Fruit fly (Drosophila melanogaster): ENCODE measurements around the gene CG8564.

The CG8564 gene

DNA sequence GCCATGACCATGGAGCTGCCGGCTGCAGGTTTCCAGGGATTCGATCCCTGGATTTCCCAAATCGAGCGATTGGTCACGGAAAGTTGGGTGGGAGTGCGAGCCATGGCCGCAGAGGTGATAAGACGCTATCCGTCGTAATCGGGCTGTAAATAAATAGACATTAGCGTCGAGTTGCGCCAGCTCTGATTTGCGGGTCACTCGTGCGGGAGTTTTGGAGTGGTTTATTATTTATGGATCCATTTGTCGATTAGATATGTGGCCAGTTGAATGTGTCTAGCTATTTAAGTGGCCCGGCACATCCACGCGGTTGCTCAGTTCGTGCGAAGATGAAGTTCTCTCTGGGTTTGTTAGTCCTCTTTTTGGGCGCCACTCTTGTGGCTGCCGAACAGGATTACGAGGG is 10.3 kb upstream of the CG8564 start, which contains the start of gene CG8562:
CG8562 (plus strand) TSS at position 307 of the 400 bp plus-strand sequence.
- TF ChIP-seq psq (optimal IDR thresholded peaks at IDR 0.05) (no peak), usp (GFP tag; optimal IDR thresholded peaks at IDR 0.05) (no peak), pan (optimal IDR thresholded peaks at IDR 0.05) (no peak), Dll (optimal IDR thresholded peaks at IDR 0.05) (no peak), CG8478 (optimal IDR thresholded peaks at IDR 0.05) (no peak), EcR (GFP tag; optimal IDR thresholded peaks at IDR 0.05) (no peak)

DNA sequence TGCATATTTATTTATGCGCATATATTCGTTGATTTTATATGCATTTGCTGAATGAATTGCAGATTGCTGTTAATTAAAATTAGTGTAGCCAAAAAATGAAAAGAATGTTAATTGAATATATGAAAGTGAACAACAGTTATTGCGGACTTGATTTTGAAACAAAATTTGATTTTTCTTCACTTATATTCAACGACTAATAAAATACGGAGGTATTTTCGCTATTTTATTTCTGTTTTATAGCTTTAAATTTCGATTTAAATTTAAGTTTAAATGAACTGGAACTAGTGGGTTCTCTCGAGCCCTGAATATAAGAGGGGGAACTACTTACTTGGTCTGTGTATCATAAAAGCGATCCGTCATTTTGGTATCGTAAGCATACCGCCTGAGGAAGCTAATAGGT is 8.3 kb upstream of the CG8564 start, which contains the start of gene CG32379:
CG32379 (plus strand) TSS at position 301 of the 400 bp plus-strand sequence.
- TF ChIP-seq CG8478 (optimal IDR thresholded peaks at IDR 0.05): no peak
- TF ChIP-seq usp (GFP tag; optimal IDR thresholded peaks at IDR 0.05): no peak
- no peak for TF ChIP-seq Dll (optimal IDR thresholded peaks at IDR 0.05)
- TF ChIP-seq pan (optimal IDR thresholded peaks at IDR 0.05): no peak

DNA sequence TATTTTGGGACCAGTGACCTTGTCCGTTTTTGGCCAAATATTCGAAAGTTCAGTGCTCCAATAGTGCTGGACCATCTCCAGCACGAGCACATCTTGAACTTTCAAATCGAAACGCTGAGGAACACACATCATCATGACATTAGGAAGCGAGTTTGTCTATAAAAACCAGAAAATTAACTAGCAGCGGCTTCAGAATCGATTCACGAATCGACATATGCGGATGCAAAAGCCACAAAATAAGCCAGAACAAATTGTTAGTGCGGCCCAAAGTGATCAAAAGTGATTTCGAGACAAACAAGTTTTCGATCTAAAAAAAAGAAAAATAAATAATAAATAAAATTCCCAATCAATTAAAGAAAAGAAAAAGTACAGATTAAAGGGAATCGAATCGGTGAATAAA is 2.7 kb upstream of the CG8564 start, which contains the start of gene CG8563:
CG8563 (plus strand) TSS at position 301 of the 400 bp plus-strand sequence.
- TF ChIP-seq CG8478 (optimal IDR thresholded peaks at IDR 0.05): no peak
- no peak for TF ChIP-seq Dll (optimal IDR thresholded peaks at IDR 0.05)
- TF ChIP-seq psq (optimal IDR thresholded peaks at IDR 0.05): no peak
- TF ChIP-seq EcR (GFP tag; optimal IDR thresholded peaks at IDR 0.05): no peak
- TF ChIP-seq pan (optimal IDR thresholded peaks at IDR 0.05): no peak
- TF ChIP-seq usp (GFP tag; optimal IDR thresholded peaks at IDR 0.05): no peak

DNA sequence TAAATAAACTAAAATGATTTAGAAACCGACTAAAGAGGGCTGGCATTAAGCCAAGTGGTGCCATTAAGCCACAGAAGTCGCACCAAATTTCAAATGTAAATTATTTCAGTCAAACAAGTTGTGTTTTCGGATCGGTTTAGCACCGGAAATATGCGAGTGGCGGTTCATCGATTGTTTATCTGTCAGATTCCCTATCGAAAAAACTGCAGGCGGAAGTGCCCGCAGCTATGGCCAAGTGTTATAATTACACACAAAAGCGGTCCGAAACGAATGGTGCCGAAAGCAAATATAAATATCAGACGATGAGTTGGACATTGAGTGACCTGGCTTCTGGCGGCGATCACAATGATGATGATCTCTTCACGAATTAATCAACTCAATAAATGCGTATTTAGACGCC is 2.3 kb upstream of the CG8564 start:
- TF ChIP-seq Dll (optimal IDR thresholded peaks at IDR 0.05) (no peak), usp (GFP tag; optimal IDR thresholded peaks at IDR 0.05) (no peak), EcR (GFP tag; optimal IDR thresholded peaks at IDR 0.05) (no peak), psq (optimal IDR thresholded peaks at IDR 0.05) (no peak), CG8478 (optimal IDR thresholded peaks at IDR 0.05) (no peak), pan (optimal IDR thresholded peaks at IDR 0.05) (no peak)

- TF ChIP-seq Dll (optimal IDR thresholded peaks at IDR 0.05) (no peak), EcR (GFP tag; optimal IDR thresholded peaks at IDR 0.05) (no peak), usp (GFP tag; optimal IDR thresholded peaks at IDR 0.05) (no peak), psq (optimal IDR thresholded peaks at IDR 0.05) (no peak), pan (optimal IDR thresholded peaks at IDR 0.05) (no peak), CG8478 (optimal IDR thresholded peaks at IDR 0.05) (no peak)
These were observed 6.2 kb downstream of the CG8564 start, which contains the start of the genes SMSr and smid for dm6 chr3L:7381359-7381976. TSS of gene SMSr (minus strand) at chr3L:7381474. TSS of gene smid (plus strand) at chr3L:7381614.

- TF ChIP-seq usp (GFP tag; optimal IDR thresholded peaks at IDR 0.05) (no peak), EcR (GFP tag; optimal IDR thresholded peaks at IDR 0.05) (no peak), pan (optimal IDR thresholded peaks at IDR 0.05) (no peak), Dll (optimal IDR thresholded peaks at IDR 0.05) (no peak), CG8478 (optimal IDR thresholded peaks at IDR 0.05) (no peak), psq (optimal IDR thresholded peaks at IDR 0.05) (no peak)
These were observed 7.3 kb downstream of the CG8564 start for dm6 chr3L:7380395-7380794.

DNA sequence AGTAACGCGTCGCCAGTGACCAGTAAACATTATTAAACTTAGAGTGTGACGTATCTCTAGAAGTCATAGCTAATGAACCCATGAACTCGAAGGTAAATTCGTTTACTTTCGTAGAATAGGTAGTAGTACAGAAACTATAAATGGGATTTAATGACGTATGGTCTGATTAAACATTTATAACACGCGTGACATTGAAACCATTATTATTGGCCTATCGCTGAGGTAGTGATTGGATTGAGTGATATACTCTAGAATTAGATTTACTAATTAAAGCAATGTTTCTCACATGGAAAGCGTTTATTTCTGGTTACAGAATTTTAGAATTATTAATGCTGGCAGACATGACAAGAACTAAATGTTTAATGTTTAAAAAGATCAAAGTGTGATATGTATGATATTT is 10.9 kb downstream of the CG8564 start:
- TF ChIP-seq CG8478 (optimal IDR thresholded peaks at IDR 0.05) (no peak), EcR (GFP tag; optimal IDR thresholded peaks at IDR 0.05) (no peak), Dll (optimal IDR thresholded peaks at IDR 0.05) (no peak), pan (optimal IDR thresholded peaks at IDR 0.05) (no peak), psq (optimal IDR thresholded peaks at IDR 0.05) (no peak), usp (GFP tag; optimal IDR thresholded peaks at IDR 0.05) (no peak)

- TF ChIP-seq CG8478 (optimal IDR thresholded peaks at IDR 0.05): no peak
- TF ChIP-seq EcR (GFP tag; optimal IDR thresholded peaks at IDR 0.05): no peak
- no peak for TF ChIP-seq psq (optimal IDR thresholded peaks at IDR 0.05)
- TF ChIP-seq pan (optimal IDR thresholded peaks at IDR 0.05): no peak
- TF ChIP-seq usp (GFP tag; optimal IDR thresholded peaks at IDR 0.05): no peak
- no peak for TF ChIP-seq Dll (optimal IDR thresholded peaks at IDR 0.05)
These were observed 11.6 kb downstream of the CG8564 start for dm6 chr3L:7376151-7376550.

DNA sequence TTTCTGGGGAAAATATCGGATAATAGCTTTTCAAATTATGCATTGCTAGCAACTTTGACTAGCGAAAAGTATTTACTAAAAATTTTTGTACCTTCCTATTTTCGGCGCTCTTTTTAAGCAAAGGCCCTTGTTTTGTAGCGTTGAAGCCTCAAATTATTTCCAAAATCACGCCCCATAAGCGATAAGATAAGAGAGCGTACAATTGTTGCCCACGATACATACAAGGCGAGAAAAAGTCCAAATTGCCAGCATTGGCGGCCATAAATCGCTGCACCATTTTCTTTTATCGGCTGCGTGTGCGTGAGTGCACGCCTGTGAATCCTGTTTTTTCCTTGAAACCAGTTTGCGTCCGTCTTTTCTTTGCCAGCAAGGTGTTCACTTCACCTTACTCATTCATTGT is 16.4 kb downstream of the CG8564 start:
- TF ChIP-seq usp (GFP tag; optimal IDR thresholded peaks at IDR 0.05): no peak
- no peak for TF ChIP-seq Dll (optimal IDR thresholded peaks at IDR 0.05)
- TF ChIP-seq pan (optimal IDR thresholded peaks at IDR 0.05): no peak
- TF ChIP-seq EcR (GFP tag; optimal IDR thresholded peaks at IDR 0.05): no peak
- no peak for TF ChIP-seq CG8478 (optimal IDR thresholded peaks at IDR 0.05)
- TF ChIP-seq psq (optimal IDR thresholded peaks at IDR 0.05): no peak

DNA sequence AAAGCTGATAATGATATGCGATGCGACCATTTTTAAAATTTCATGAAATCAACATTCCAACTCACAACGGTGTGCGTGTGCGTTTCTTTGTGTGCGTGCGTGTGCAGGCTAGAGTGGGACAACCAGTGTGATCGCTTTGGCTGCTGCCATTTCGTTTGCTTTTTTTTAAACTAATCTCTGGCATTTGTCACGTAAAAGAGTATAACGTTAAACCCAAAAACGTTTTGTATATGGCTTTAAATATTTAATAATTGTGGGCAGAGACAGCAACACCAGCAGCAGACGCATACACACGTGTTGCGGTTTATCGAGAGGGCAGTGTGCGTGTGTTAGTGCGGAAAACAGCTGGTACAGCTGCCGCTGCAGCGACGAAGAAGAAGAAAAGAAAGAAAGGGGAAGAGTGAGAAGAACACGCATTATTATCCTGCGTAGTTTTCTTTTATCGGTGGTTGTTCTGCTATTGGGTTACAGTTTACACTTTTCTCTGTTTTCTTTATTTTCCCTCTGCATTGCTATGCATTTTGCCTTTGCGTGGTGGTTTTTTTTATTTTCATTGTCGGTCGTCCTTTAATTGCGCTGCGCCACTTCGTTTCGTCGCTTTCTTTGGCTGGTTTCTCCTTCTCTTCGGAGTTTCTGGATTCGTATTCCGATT is 17.4 kb downstream of the CG8564 start:
- TF ChIP-seq usp (GFP tag; optimal IDR thresholded peaks at IDR 0.05) (no peak), CG8478 (optimal IDR thresholded peaks at IDR 0.05) (peak; percentile 79)

- TF ChIP-seq pan (optimal IDR thresholded peaks at IDR 0.05) (no peak), CG8478 (optimal IDR thresholded peaks at IDR 0.05) (no peak), EcR (GFP tag; optimal IDR thresholded peaks at IDR 0.05) (no peak), Dll (optimal IDR thresholded peaks at IDR 0.05) (no peak), psq (optimal IDR thresholded peaks at IDR 0.05) (no peak), usp (GFP tag; optimal IDR thresholded peaks at IDR 0.05) (no peak)
These were observed 18.2 kb downstream of the CG8564 start, which contains the start of gene akirin for dm6 chr3L:7369543-7369942. TSS of gene akirin (plus strand) at chr3L:7369843.

DNA sequence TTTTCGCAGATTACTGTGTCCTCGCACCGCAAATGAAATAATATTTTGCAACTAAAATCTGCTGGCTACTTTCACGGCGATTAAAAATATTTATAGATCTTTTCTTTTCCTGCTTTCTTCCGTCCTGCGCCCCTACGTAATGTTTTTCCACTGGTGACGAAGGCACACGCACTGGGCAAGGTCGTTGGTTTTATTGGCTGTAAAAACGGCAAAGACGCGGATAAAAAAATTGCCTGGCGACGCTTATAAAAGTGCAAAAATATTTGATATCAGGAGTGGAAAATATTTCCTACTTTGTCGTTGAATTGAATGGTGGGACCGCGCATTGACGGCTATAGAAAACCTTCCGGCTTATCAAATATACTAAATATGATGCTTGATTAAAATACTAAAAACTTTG is 18.8 kb downstream of the CG8564 start, which contains the start of gene Sh3beta:
Sh3beta (minus strand) TSS at position 327 of the 400 bp plus-strand sequence.
- TF ChIP-seq CG8478 (optimal IDR thresholded peaks at IDR 0.05) (no peak), EcR (GFP tag; optimal IDR thresholded peaks at IDR 0.05) (no peak), pan (optimal IDR thresholded peaks at IDR 0.05) (no peak), psq (optimal IDR thresholded peaks at IDR 0.05) (no peak), Dll (optimal IDR thresholded peaks at IDR 0.05) (no peak), usp (GFP tag; optimal IDR thresholded peaks at IDR 0.05) (no peak)
